Fruit fly (Drosophila melanogaster) whole organism, embryonic: ENCODE results near the gene CG14154.
A peak's percentile ranks its signal among the peaks of the same experiment; 100 is the strongest.

Experiments
- CG11456 ChIP-seq: fragments of 200-800 bp; sonication (Bioruptor generic); IDR thresholded peaks from 3 replicates; pipeline ENCODE4 v1.3.6; 2022; ENCODE audit warnings: missing biosample characterization, missing genetic modification characterization
- CG12219 ChIP-seq: fragments of 200-800 bp; sonication (Bioruptor generic); optimal IDR thresholded peaks from 3 replicates; lab custom pipeline; 2018; ENCODE audit warnings: missing biosample characterization, mild to moderate bottlenecking, missing genetic modification characterization
- CG13775 ChIP-seq: fragments of 200-800 bp; sonication (Bioruptor generic); optimal IDR thresholded peaks from 3 replicates; lab custom pipeline; 2017; ENCODE audit warnings: missing biosample characterization, mild to moderate bottlenecking, missing genetic modification characterization
- CG14441 ChIP-seq: fragments of 200-800 bp; sonication (Bioruptor generic); IDR thresholded peaks from 2 replicates; pipeline ENCODE4 v1.3.6; 2022; ENCODE audit warnings: missing biosample characterization, missing genetic modification characterization
- CG14667 ChIP-seq: fragments of 200-800 bp; sonication (Bioruptor generic); IDR thresholded peaks from 2 replicates; pipeline ENCODE4 v1.3.6; 2022; ENCODE audit warnings: missing biosample characterization, missing genetic modification characterization
- CG14965 ChIP-seq: fragments of 200-800 bp; sonication (Bioruptor generic); optimal IDR thresholded peaks from 2 replicates; lab custom pipeline; 2016; ENCODE audit warnings: missing biosample characterization, missing genetic modification characterization, borderline replicate concordance
- CG15269 ChIP-seq: fragments of 200-800 bp; sonication (Bioruptor generic); optimal IDR thresholded peaks from 2 replicates; lab custom pipeline; 2018; ENCODE audit warnings: missing biosample characterization, mild to moderate bottlenecking, missing genetic modification characterization, moderate library complexity
- CG15514 ChIP-seq: fragments of 200-800 bp; sonication (Bioruptor generic); optimal IDR thresholded peaks from 3 replicates; lab custom pipeline; 2017; ENCODE audit warnings: missing biosample characterization, missing genetic modification characterization, mild to moderate bottlenecking, moderate library complexity, missing genetic modification reagents
- CG16813 ChIP-seq: fragments of 200-800 bp; sonication (Bioruptor generic); IDR thresholded peaks from 3 replicates; pipeline ENCODE4 v1.3.6; 2022; ENCODE audit warnings: missing biosample characterization, missing genetic modification characterization; ENCODE audit not compliant: partially characterized antibody
- CG17568 ChIP-seq: fragments of 200-800 bp; sonication (Bioruptor generic); optimal IDR thresholded peaks from 2 replicates; lab custom pipeline; 2018; ENCODE audit warnings: missing biosample characterization, mild to moderate bottlenecking, missing genetic modification characterization, moderate library complexity
- CG1832 ChIP-seq: fragments of 200-800 bp; sonication (Bioruptor generic); optimal IDR thresholded peaks from 2 replicates; lab custom pipeline; 2017; ENCODE audit warnings: missing biosample characterization, mild to moderate bottlenecking, missing genetic modification characterization, inconsistent platforms
- CG2678 ChIP-seq: fragments of 200-800 bp; sonication (Bioruptor generic); optimal IDR thresholded peaks from 3 replicates; lab custom pipeline; 2019; ENCODE audit warnings: missing biosample characterization, mild to moderate bottlenecking, missing genetic modification characterization, moderate library complexity
- CG31224 ChIP-seq: fragments of 200-800 bp; sonication (Bioruptor generic); IDR thresholded peaks from 2 replicates; pipeline ENCODE4 v1.3.6; 2022; ENCODE audit warnings: missing biosample characterization, missing genetic modification characterization
- CG31388 ChIP-seq: fragments of 200-800 bp; sonication (Bioruptor generic); optimal IDR thresholded peaks from 2 replicates; lab custom pipeline; 2016; ENCODE audit warnings: missing biosample characterization, missing genetic modification characterization
- CG32532 ChIP-seq: fragments of 200-800 bp; sonication (Bioruptor generic); IDR thresholded peaks from 2 replicates; pipeline ENCODE4 v1.3.6; 2022; ENCODE audit warnings: missing biosample characterization, missing genetic modification characterization
- CG6175 ChIP-seq: fragments of 200-800 bp; sonication (Bioruptor generic); IDR thresholded peaks from 3 replicates; pipeline ENCODE4 v1.3.6; 2022; ENCODE audit warnings: missing biosample characterization, missing genetic modification characterization
- CG6683 ChIP-seq: fragments of 200-800 bp; sonication (Bioruptor generic); optimal IDR thresholded peaks from 2 replicates; lab custom pipeline; 2017; ENCODE audit warnings: missing biosample characterization, mild to moderate bottlenecking, missing genetic modification characterization, missing genetic modification reagents
- CG6765 ChIP-seq: fragments of 200-800 bp; sonication (Bioruptor generic); optimal IDR thresholded peaks from 3 replicates; lab custom pipeline; 2017; ENCODE audit warnings: missing biosample characterization, mild to moderate bottlenecking, missing genetic modification characterization
- CG8765 ChIP-seq: fragments of 200-800 bp; sonication (Bioruptor generic); IDR thresholded peaks from 2 replicates; pipeline ENCODE4 v1.3.6; 2022; ENCODE audit warnings: missing biosample characterization, missing genetic modification characterization
- Fer3 ChIP-seq: fragments of 200-800 bp; sonication (Bioruptor generic); optimal IDR thresholded peaks from 2 replicates; lab custom pipeline; 2018; ENCODE audit warnings: missing biosample characterization, mild to moderate bottlenecking, missing genetic modification characterization, moderate library complexity
- H2.0 ChIP-seq: fragments of 200-800 bp; sonication (Bioruptor generic); IDR thresholded peaks from 2 replicates; pipeline ENCODE4 v1.3.6; 2022; ENCODE audit warnings: missing biosample characterization, missing genetic modification characterization
- Hey ChIP-seq: fragments of 200-800 bp; sonication (Bioruptor generic); optimal IDR thresholded peaks from 3 replicates; lab custom pipeline; 2018; ENCODE audit warnings: missing biosample characterization, mild to moderate bottlenecking, missing genetic modification characterization
- Hr3 ChIP-seq: fragments of 200-800 bp; sonication (Bioruptor generic); optimal IDR thresholded peaks from 3 replicates; lab custom pipeline; 2016; ENCODE audit warnings: missing biosample characterization, missing genetic modification characterization
- Hsf ChIP-seq: fragments of 200-800 bp; sonication (Bioruptor generic); optimal IDR thresholded peaks from 3 replicates; lab custom pipeline; 2016; ENCODE audit warnings: missing biosample characterization, missing genetic modification characterization
- Mes4 ChIP-seq: fragments of 200-800 bp; sonication (Bioruptor generic); optimal IDR thresholded peaks from 2 replicates; lab custom pipeline; 2016; ENCODE audit warnings: missing biosample characterization, missing genetic modification characterization
- Optix ChIP-seq: fragments of 200-800 bp; sonication (Bioruptor generic); IDR thresholded peaks from 3 replicates; pipeline ENCODE4 v1.3.6; 2022; ENCODE audit warnings: missing biosample characterization, missing genetic modification characterization
- Rfx ChIP-seq: fragments of 200-800 bp; sonication (Bioruptor generic); IDR thresholded peaks from 2 replicates; pipeline ENCODE4 v1.3.6; 2022; ENCODE audit warnings: missing biosample characterization, missing genetic modification characterization
- Rx ChIP-seq: fragments of 200-800 bp; sonication (Bioruptor generic); IDR thresholded peaks from 2 replicates; pipeline ENCODE4 v1.3.6; 2022; ENCODE audit warnings: missing biosample characterization, missing genetic modification characterization
- Usf ChIP-seq: fragments of 200-800 bp; sonication (Bioruptor generic); optimal IDR thresholded peaks from 2 replicates; lab custom pipeline; 2017; ENCODE audit warnings: missing genotype, missing biosample characterization, missing genetic modification characterization
- Xbp1 ChIP-seq: fragments of 200-800 bp; sonication (Bioruptor generic); optimal IDR thresholded peaks from 3 replicates; lab custom pipeline; 2016; ENCODE audit warnings: missing biosample characterization, mild to moderate bottlenecking, missing genetic modification characterization
- abd-A ChIP-seq: fragments of 200-800 bp; sonication (Bioruptor generic); optimal IDR thresholded peaks from 3 replicates; lab custom pipeline; 2019; ENCODE audit warnings: missing biosample characterization, mild to moderate bottlenecking, missing genetic modification characterization, moderate library complexity
- br ChIP-seq: fragments of >200 bp; optimal IDR thresholded peaks from 2 replicates; lab custom pipeline; 2017
- cad ChIP-seq: fragments of >200 bp; optimal IDR thresholded peaks from 2 replicates; lab custom pipeline; 2017; ENCODE audit warnings: missing biosample characterization, missing genetic modification characterization
- cato ChIP-seq: fragments of 200-800 bp; sonication (Bioruptor generic); optimal IDR thresholded peaks from 2 replicates; lab custom pipeline; 2016; ENCODE audit warnings: missing biosample characterization, missing genetic modification characterization, borderline replicate concordance
- crol ChIP-seq: fragments of 200-800 bp; sonication (Bioruptor generic); IDR thresholded peaks from 2 replicates; pipeline ENCODE4 v1.3.6; 2022; ENCODE audit warnings: missing biosample characterization, missing genetic modification characterization
- esg ChIP-seq: fragments of 200-800 bp; sonication (Bioruptor generic); conservative IDR thresholded peaks from 2 replicates; pipeline ENCODE4 v1.3.6; 2022; ENCODE audit warnings: missing biosample characterization, missing genetic modification characterization
- exex ChIP-seq: fragments of 200-800 bp; sonication (Bioruptor generic); optimal IDR thresholded peaks from 4 replicates; lab custom pipeline; 2018; ENCODE audit warnings: missing biosample characterization, mild to moderate bottlenecking, missing genetic modification characterization, moderate library complexity
- grau ChIP-seq: fragments of 200-800 bp; optimal IDR thresholded peaks from 3 replicates; lab custom pipeline; 2019; ENCODE audit warnings: missing biosample characterization, mild to moderate bottlenecking, missing genetic modification characterization, moderate library complexity
- her ChIP-seq: fragments of 200-800 bp; sonication (Bioruptor generic); optimal IDR thresholded peaks from 2 replicates; lab custom pipeline; 2016; ENCODE audit warnings: missing biosample characterization, missing genetic modification characterization
- knrl ChIP-seq: fragments of 200-800 bp; sonication (Bioruptor generic); IDR thresholded peaks from 3 replicates; pipeline ENCODE4 v1.3.6; 2022; ENCODE audit warnings: missing biosample characterization, missing genetic modification characterization; ENCODE audit not compliant: partially characterized antibody
- mam ChIP-seq: fragments of 200-800 bp; sonication (Bioruptor generic); optimal IDR thresholded peaks from 3 replicates; lab custom pipeline; 2016; ENCODE audit warnings: missing biosample characterization, missing genetic modification characterization
- nau ChIP-seq: fragments of 200-800 bp; sonication (Bioruptor generic); optimal IDR thresholded peaks from 3 replicates; lab custom pipeline; 2017; ENCODE audit warnings: missing biosample characterization, mild to moderate bottlenecking, missing genetic modification characterization, missing genetic modification reagents
- nom ChIP-seq: fragments of 200-800 bp; sonication (Bioruptor generic); optimal IDR thresholded peaks from 2 replicates; lab custom pipeline; 2017; ENCODE audit warnings: missing biosample characterization, missing genetic modification characterization, mild to moderate bottlenecking, moderate library complexity, missing genetic modification reagents
- onecut ChIP-seq: fragments of 200-800 bp; sonication (Bioruptor generic); IDR thresholded peaks from 2 replicates; pipeline ENCODE4 v1.3.6; 2022; ENCODE audit warnings: missing biosample characterization, missing genetic modification characterization
- rib ChIP-seq: fragments of 200-800 bp; sonication (Bioruptor generic); IDR thresholded peaks from 2 replicates; pipeline ENCODE4 v1.3.6; 2022; ENCODE audit warnings: missing biosample characterization, missing genetic modification characterization
- slbo ChIP-seq: fragments of 200-800 bp; sonication (Bioruptor generic); IDR thresholded peaks from 2 replicates; pipeline ENCODE4 v1.3.6; 2022; ENCODE audit warnings: missing biosample characterization, missing genetic modification characterization
- sna ChIP-seq: fragments of 200-800 bp; sonication (Bioruptor generic); IDR thresholded peaks from 2 replicates; pipeline ENCODE4 v1.3.6; 2022; ENCODE audit warnings: missing biosample characterization, missing genetic modification characterization; ENCODE audit not compliant: partially characterized antibody
- tgo ChIP-seq: fragments of 200-800 bp; sonication (Bioruptor generic); IDR thresholded peaks from 3 replicates; pipeline ENCODE4 v1.3.6; 2022; ENCODE audit warnings: missing biosample characterization, missing genetic modification characterization
- tna ChIP-seq: fragments of 200-800 bp; sonication (Bioruptor generic); IDR thresholded peaks from 2 replicates; pipeline ENCODE4 v1.3.6; 2022; ENCODE audit warnings: missing biosample characterization, missing genetic modification characterization; ENCODE audit not compliant: partially characterized antibody
- trh ChIP-seq: fragments of 200-800 bp; sonication (Bioruptor generic); optimal IDR thresholded peaks from 2 replicates; lab custom pipeline; 2016; ENCODE audit warnings: missing biosample characterization, missing genetic modification characterization
- tup ChIP-seq: fragments of 200-800 bp; sonication (Bioruptor generic); optimal IDR thresholded peaks from 2 replicates; lab custom pipeline; 2016; ENCODE audit warnings: missing biosample characterization, mild to moderate bottlenecking, missing genetic modification characterization, moderate library complexity
- wor ChIP-seq: fragments of 200-800 bp; sonication (Bioruptor generic); IDR thresholded peaks from 2 replicates; pipeline ENCODE4 v1.3.6; 2022; ENCODE audit warnings: missing biosample characterization, missing genetic modification characterization

Gene CG14154

DNA sequence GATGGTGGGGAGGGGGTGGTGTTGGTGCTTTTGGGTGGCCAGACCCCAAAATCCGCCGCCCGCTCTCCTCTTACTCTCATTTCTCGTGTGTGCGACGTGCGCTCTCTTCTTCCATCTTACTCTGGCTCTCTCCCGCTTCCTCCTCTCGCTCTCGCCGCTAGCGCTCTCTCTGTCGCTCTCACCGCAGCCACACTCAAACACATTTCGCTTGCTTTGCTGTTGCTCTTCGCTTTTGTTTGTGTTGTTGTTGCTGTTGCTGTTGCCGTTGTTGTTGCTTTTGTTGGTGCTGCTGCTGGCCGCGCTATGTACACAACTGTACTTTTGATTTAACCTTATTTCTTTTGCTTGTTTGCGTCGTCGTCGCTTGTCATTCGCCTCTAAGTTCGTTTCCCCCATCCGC lies 40.1 kb downstream of the CG14154 start (continued):
- TF ChIP-seq CG2678 (peak; percentile 4), tna (GFP tag; lab: Robert Waterston, UW) (no peak), CG12219 (GFP tag; lab: Kevin White, UChicago) (no peak), Mes4 (GFP tag; lab: Kevin White, UChicago) (no peak), grau (tag; lab: Kevin White, UChicago) (no peak), onecut (GFP tag; lab: Robert Waterston, UW) (peak; percentile 4; the same call in 1 of the 2 replicates), Hey (tag; lab: Kevin White, UChicago) (no peak), exex (no peak), trh (GFP tag; lab: Kevin White, UChicago) (no peak), her (GFP tag; lab: Kevin White, UChicago) (peak; percentile 16), H2.0 (no peak), Hr3 (GFP tag; lab: Kevin White, UChicago) (no peak), CG32532 (GFP tag; lab: Robert Waterston, UW) (peak; percentile 76; the same call in 1 of the 2 replicates), CG11456 (GFP tag; lab: Robert Waterston, UW) (no peak), wor (GFP tag; lab: Robert Waterston, UW) (no peak), tup (no peak), Hsf (GFP tag; lab: Kevin White, UChicago) (no peak), CG6765 (no peak), Usf (GFP tag; lab: Kevin White, UChicago) (no peak), sna (GFP tag; lab: Robert Waterston, UW) (peak; percentile 30; the same call in 1 of the 2 replicates), Rfx (GFP tag; lab: Robert Waterston, UW) (peak; percentile 50), knrl (GFP tag; lab: Robert Waterston, UW) (no peak), Xbp1 (GFP tag; lab: Kevin White, UChicago) (no peak), mam (no peak), CG31224 (no peak), CG14441 (no peak), CG14667 (GFP tag; lab: Robert Waterston, UW) (no peak), CG31388 (GFP tag; lab: Kevin White, UChicago) (no peak), CG14965 (GFP tag; lab: Kevin White, UChicago) (no peak), CG6683 (no peak), CG13775 (GFP tag; lab: Kevin White, UChicago) (no peak), Rx (GFP tag; lab: Robert Waterston, UW) (no peak), CG16813 (no peak), CG17568 (GFP tag; lab: Kevin White, UChicago) (no peak), rib (peak; percentile 60; the same call in 1 of the 2 replicates), nom (GFP tag; lab: Kevin White, UChicago) (peak; percentile 23), abd-A (tag; lab: Kevin White, UChicago) (peak; percentile 3), esg (GFP tag; lab: Robert Waterston, UW) (no peak), CG8765 (GFP tag; lab: Robert Waterston, UW) (no peak), crol (GFP tag; lab: Robert Waterston, UW) (peak; percentile 92), Fer3 (tag; lab: Kevin White, UChicago) (no peak), slbo (GFP tag; lab: Robert Waterston, UW) (no peak), tgo (GFP tag; lab: Robert Waterston, UW) (no peak), Optix (GFP tag; lab: Robert Waterston, UW) (0 out of 3 replicates have a peak, but pooled peaks have one; percentile 18), cato (GFP tag; lab: Kevin White, UChicago) (no peak), cad (GFP tag; lab: Kevin White, UChicago) (no peak), CG15514 (peak; percentile 25), CG15269 (tag; lab: Kevin White, UChicago) (no peak), CG6175 (no peak), CG1832 (GFP tag; lab: Kevin White, UChicago) (peak; percentile 87), br (lab: Kevin White, UChicago) (no peak), nau (no peak)
